Worm (Caenorhabditis elegans): Measurements from ENCODE around the gene F23A7.5.
"Not testable (repeated sequence)": the region's sequence is repeated elsewhere in the genome, so short reads cannot be mapped to it uniquely, and the experiment has no call there.

DNA sequence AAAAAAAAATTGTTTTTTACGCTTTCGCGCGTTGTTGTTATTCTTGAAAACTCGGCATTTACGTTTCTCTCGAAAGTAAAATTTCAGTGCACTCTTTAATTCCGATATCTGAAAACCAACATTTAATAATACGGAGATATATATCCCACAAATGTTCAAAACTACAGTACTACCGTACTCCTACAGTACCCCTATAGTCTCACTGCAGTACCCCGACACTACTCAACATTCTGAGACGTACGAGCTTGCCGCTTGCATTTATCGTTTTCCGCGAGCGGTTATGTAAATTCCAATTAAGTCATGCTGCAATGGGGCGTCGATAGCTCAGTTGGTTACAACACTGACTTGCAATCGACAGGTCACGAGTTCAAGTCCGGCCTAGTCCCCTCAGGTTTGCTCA is 15.6 kb upstream of the F23A7.5 start, which contains the start of gene F23A7.8:
- not testable (repeated sequence) for TF ChIP-seq tbx-37 (GFP tag; conservative IDR thresholded peaks at IDR 0.05); ceh-36 (tag; optimal IDR thresholded peaks at IDR 0.05); ama-1 (optimal IDR thresholded peaks at IDR 0.05); B0310.2 (tag; optimal IDR thresholded peaks at IDR 0.05); hmg-4 (GFP tag; optimal IDR thresholded peaks at IDR 0.05); hmbx-1 (tag; optimal IDR thresholded peaks at IDR 0.05); ceh-13 (GFP tag; optimal IDR thresholded peaks at IDR 0.05); flt-1 (GFP tag; IDR thresholded peaks at IDR 0.05); pes-1 (GFP tag; IDR thresholded peaks at IDR 0.05); sea-1 (GFP tag; conservative IDR thresholded peaks at IDR 0.05); F13C5.2 (tag; optimal IDR thresholded peaks at IDR 0.05); scrt-1 (GFP tag; IDR thresholded peaks at IDR 0.05); tra-4 (tag; optimal IDR thresholded peaks at IDR 0.05)
